Worm (Caenorhabditis elegans) whole organism, early embryonic: ENCODE measurements around the gene F46G11.6.

ENCODE experiments used
- B0310.2 ChIP-seq: sonication (generic microtip); optimal IDR thresholded peaks from 2 replicates; lab custom pipeline; 2016; ENCODE audit warnings: mild to moderate bottlenecking, missing genetic modification characterization, missing compliant biosample characterization
- F13C5.2 ChIP-seq: sonication (generic microtip); optimal IDR thresholded peaks from 2 replicates; lab custom pipeline; 2017; ENCODE audit warnings: mild to moderate bottlenecking, missing genetic modification characterization, inconsistent platforms, missing compliant biosample characterization
- aly-1 ChIP-seq: sonication (generic microtip); optimal IDR thresholded peaks from 2 replicates; lab custom pipeline; 2016; ENCODE audit warnings: missing genetic modification characterization, missing compliant biosample characterization
- ama-1 ChIP-seq: fragments of 150-350 bp; optimal IDR thresholded peaks from 2 replicates; lab custom pipeline; 2014
- ceh-13 ChIP-seq: fragments of 200-800 bp; sonication (Bioruptor generic); optimal IDR thresholded peaks from 2 replicates; lab custom pipeline; 2018; ENCODE audit warnings: mild to moderate bottlenecking, missing genetic modification characterization, missing compliant biosample characterization
- ceh-36 ChIP-seq: sonication (generic microtip); optimal IDR thresholded peaks from 2 replicates; lab custom pipeline; 2016; ENCODE audit warnings: missing genetic modification characterization, inconsistent platforms, missing compliant biosample characterization
- ets-7 ChIP-seq: sonication (generic microtip); optimal IDR thresholded peaks from 2 replicates; lab custom pipeline; 2016; ENCODE audit warnings: missing genotype, missing genetic modification characterization, missing compliant biosample characterization
- flt-1 ChIP-seq: fragments of 200-800 bp; sonication (Bioruptor generic); IDR thresholded peaks from 2 replicates; pipeline ENCODE4 v1.3.6; 2022; ENCODE audit warnings: missing genetic modification characterization, missing compliant biosample characterization
- hmbx-1 ChIP-seq: sonication (generic microtip); optimal IDR thresholded peaks from 2 replicates; lab custom pipeline; 2016; ENCODE audit warnings: mild to moderate bottlenecking, missing genetic modification characterization, missing compliant biosample characterization
- hmg-4 ChIP-seq: fragments of 200-800 bp; sonication (Bioruptor generic); optimal IDR thresholded peaks from 2 replicates; lab custom pipeline; 2018; ENCODE audit warnings: mild to moderate bottlenecking, missing genetic modification characterization, missing compliant biosample characterization
- hnd-1 ChIP-seq: sonication (generic microtip); optimal IDR thresholded peaks from 2 replicates; lab custom pipeline; 2016; ENCODE audit warnings: missing genetic modification characterization, missing compliant biosample characterization
- pes-1 ChIP-seq: fragments of 200-800 bp; sonication (Bioruptor generic); IDR thresholded peaks from 2 replicates; pipeline ENCODE4 v1.3.6; 2022; ENCODE audit warnings: missing genetic modification reagents, missing genetic modification characterization, missing compliant biosample characterization
- scrt-1 ChIP-seq: fragments of 200-800 bp; sonication (Bioruptor generic); IDR thresholded peaks from 2 replicates; pipeline ENCODE4 v1.3.6; 2022; ENCODE audit warnings: missing genetic modification characterization, missing compliant biosample characterization
- sea-1 ChIP-seq: fragments of 200-800 bp; sonication (Bioruptor generic); conservative IDR thresholded peaks from 2 replicates; pipeline ENCODE4 v1.3.6; 2022; ENCODE audit warnings: missing genetic modification characterization, missing compliant biosample characterization
- tbx-11 ChIP-seq: fragments of 200-800 bp; sonication (Bioruptor generic); IDR thresholded peaks from 2 replicates; pipeline ENCODE4 v1.3.6; 2022; ENCODE audit warnings: missing genetic modification characterization, missing compliant biosample characterization
- tbx-37 ChIP-seq: fragments of 200-800 bp; sonication (Bioruptor generic); conservative IDR thresholded peaks from 2 replicates; pipeline ENCODE4 v1.3.6; 2022; ENCODE audit warnings: missing genetic modification reagents, missing genetic modification characterization, missing compliant biosample characterization
- tra-4 ChIP-seq: sonication (generic microtip); optimal IDR thresholded peaks from 2 replicates; lab custom pipeline; 2017; ENCODE audit warnings: missing genetic modification characterization, missing compliant biosample characterization

F46G11.6 gene

DNA sequence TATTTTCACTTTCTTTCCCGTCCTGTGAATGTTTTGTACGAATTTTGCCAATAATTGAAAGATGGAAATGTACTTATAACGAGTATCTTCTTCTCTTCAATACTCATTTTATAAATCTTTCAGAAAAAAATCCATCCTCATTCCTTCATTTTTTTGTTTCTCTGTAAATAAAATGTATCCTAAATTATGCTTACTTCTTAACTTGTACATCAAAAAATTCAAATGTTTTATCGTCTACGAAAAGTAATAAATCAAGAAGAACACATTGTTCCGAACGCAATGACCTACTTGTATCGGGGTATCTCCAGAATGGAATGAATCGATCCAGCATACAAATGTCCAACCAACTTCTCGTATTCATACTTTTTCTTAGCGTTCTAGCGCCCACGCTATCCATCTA, at the start of gene F46G11.6:
Gene F46G11.6 (plus strand): TSS at position 301 of the 400 bp plus-strand sequence.
- no peak for TF ChIP-seq tra-4

DNA sequence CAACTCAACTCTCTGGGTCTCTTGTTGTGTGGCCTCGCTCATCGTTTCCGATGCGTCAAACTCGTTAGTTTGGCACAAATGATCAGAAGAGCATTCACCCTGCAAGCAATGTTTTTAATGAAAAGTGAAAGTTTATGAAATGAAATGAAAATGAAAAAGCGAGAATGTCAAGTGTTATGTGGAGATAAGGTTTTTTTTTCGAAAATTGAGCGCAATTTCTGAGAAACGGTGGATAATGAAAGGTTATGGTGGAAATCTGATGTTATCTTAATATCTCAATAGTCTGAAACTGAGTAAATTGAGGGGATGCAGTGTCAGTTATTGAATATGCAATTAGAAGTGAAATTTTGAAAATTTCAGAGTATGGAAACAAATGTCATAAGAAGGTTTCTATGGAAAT, 43.1 kb upstream of the F46G11.6 start, which contains the start of gene gnrr-4:
Gene gnrr-4 (minus strand): TSS at position 101 of the 400 bp plus-strand sequence.
- no peak for TF ChIP-seq tbx-37 (GFP tag; lab: Robert Waterston, UW)
- no peak for TF ChIP-seq hmg-4 (GFP tag; lab: Kevin White, UChicago)
- no peak for TF ChIP-seq hmbx-1 (tag; lab: Kevin White, UChicago)
- no peak for TF ChIP-seq scrt-1 (GFP tag; lab: Robert Waterston, UW)
- TF ChIP-seq ets-7 (tag; lab: Kevin White, UChicago): no peak

DNA sequence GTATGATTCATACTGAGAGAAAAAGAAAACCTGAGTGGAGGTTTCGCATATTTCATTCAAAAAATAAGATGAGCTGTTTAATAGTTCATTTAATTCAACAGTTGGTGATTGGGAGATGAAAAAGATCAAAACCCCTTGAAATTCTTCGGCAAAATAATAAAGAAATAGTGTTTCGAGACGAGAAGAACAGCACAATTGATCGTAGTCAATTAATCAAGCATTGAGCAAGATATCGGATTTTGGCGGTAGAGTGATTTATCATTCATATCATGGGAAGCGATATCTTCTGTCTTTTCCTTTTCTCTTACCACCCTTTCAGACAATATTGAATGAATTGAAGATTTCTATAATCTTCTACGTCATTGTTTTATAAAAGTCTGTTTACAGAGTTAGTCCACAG, 39.6 kb upstream of the F46G11.6 start:
- TF ChIP-seq ceh-36 (tag; lab: Kevin White, UChicago) (no peak), sea-1 (no peak)

DNA sequence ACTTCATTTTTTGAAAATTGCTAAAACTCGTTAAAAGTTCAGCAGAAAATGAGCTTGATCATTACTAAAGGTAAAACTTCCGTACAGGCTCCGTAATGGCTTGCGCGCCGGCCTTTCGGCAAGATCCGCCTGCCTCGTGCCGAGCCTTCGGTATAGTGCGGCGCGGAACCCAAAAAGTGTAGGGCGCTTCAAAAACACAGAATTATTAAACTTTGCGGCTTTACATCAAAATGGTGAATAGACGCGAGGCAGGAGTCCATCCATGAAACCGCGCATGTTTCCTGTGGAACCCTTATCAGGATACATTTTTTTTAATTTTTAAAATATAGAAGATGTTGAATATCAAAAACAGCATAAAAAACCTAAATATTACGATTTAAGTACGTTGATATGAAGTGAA, 33.2 kb upstream of the F46G11.6 start:
- no peak for TF ChIP-seq flt-1 (GFP tag; lab: Robert Waterston, UW)

DNA sequence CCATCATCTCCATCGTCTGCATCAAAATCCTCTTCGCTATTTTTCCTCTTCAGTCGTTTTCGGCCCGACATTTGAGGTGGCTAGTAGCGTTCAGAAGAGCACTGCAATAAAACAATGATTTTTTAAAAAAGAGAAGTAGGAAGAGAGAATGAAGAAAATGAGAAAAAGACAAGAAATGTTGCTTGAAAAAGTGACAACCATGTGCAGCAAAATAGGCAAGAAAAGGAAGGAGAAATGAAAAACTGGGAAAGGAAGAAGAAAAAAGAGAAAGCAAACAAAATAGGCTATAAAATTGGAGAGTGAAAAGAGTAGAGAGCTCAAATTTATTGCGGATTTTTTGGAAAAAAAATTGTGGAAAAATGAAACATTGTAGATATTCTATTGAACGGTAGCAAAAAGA, 23.0 kb upstream of the F46G11.6 start, which contains the start of gene tag-294:
Gene tag-294 (minus strand): TSS at position 101 of the 400 bp plus-strand sequence.
- TF ChIP-seq ceh-13 (GFP tag; lab: Kevin White, UChicago): no peak

DNA sequence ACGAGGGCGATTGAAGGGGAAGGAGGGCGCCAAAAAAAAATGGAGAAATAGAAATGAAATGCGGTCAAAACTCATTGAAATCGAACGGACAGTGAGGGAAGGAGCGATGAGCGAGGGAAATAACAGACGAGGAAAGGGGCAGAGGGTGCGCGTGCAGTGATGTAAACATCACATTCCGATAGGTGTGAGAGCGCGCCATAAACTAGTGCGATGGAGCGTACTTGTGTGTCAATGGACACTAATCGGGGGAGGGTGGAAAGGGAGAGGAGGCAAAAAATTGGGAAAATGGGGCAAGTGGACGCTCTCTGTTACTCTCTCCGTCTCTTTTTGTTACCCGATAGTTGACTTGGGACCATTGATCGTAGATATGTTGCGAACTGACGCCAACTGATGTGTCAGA, 22.4 kb upstream of the F46G11.6 start:
- TF ChIP-seq hmbx-1 (tag; lab: Kevin White, UChicago) (no peak), ama-1 (lab: Kevin White, UChicago) (no peak), B0310.2 (tag; lab: Kevin White, UChicago) (no peak), pes-1 (GFP tag; lab: Robert Waterston, UW) (no peak; the same call in 1 of the 2 replicates), ets-7 (tag; lab: Kevin White, UChicago) (no peak), scrt-1 (GFP tag; lab: Robert Waterston, UW) (no peak), tbx-11 (GFP tag; lab: Robert Waterston, UW) (no peak), tbx-37 (GFP tag; lab: Robert Waterston, UW) (no peak), hmg-4 (GFP tag; lab: Kevin White, UChicago) (peak; percentile 59), tra-4 (no peak), hnd-1 (no peak), F13C5.2 (tag; lab: Kevin White, UChicago) (peak; percentile 26), sea-1 (0 out of 2 replicates have a peak, but pooled peaks have one; percentile 55), ceh-36 (tag; lab: Kevin White, UChicago) (no peak), aly-1 (no peak), flt-1 (GFP tag; lab: Robert Waterston, UW) (0 out of 2 replicates have a peak, but pooled peaks have one; percentile 4), ceh-13 (GFP tag; lab: Kevin White, UChicago) (no peak)

DNA sequence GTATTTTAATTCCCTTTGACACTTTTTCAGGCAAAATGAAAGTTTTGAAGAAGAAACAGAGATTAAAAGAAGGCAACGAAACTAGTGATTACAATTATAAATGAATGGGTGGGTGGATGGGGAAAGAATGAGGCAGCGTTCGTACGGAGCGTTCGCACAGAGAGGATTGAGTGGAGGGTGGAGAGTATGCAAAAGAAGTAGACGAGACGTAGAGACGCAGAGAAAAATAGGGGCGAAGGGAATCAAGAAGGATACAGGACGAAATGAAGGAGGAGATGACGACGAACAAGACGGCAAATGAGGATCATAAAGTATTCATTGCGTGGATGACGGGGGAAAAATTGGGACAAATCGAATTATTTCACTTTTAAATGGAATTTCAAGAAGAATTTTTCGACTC, 21.6 kb upstream of the F46G11.6 start:
- TF ChIP-seq ama-1 (lab: Kevin White, UChicago) (no peak), hmg-4 (GFP tag; lab: Kevin White, UChicago) (peak; percentile 70), tbx-11 (GFP tag; lab: Robert Waterston, UW) (no peak), pes-1 (GFP tag; lab: Robert Waterston, UW) (peak; percentile 24; the same call in 1 of the 2 replicates), aly-1 (peak; percentile 50), hnd-1 (no peak)

DNA sequence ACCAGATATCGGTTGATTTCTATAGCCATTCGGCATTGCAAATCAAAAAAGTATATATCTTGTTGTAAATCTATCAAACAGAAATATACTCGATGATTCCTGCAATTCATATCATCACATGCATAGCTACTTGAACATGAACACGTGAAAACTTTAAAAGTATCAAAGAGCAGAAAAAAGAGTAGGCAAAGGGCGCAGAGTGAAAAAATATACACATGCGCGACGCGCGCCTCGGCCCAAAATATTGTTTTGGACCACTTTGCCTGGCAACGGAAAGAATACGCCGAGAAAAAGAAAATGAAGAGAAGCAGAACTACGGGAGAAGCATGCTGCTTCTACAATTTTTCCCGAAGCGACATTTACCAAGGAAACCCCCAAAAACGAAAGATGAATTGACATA, 15.6 kb upstream of the F46G11.6 start, which contains the start of gene C54H2.4:
Gene C54H2.4 (minus strand): TSS at position 101 of the 400 bp plus-strand sequence.
- no peak for TF ChIP-seq F13C5.2 (tag; lab: Kevin White, UChicago)
- TF ChIP-seq scrt-1 (GFP tag; lab: Robert Waterston, UW): no peak
- no peak for TF ChIP-seq aly-1
- no peak for TF ChIP-seq tra-4
- no peak for TF ChIP-seq tbx-37 (GFP tag; lab: Robert Waterston, UW)
- TF ChIP-seq sea-1: no peak
- no peak for TF ChIP-seq ets-7 (tag; lab: Kevin White, UChicago)
- no peak for TF ChIP-seq hmg-4 (GFP tag; lab: Kevin White, UChicago)
- no peak for TF ChIP-seq ama-1 (lab: Kevin White, UChicago)
- no peak for TF ChIP-seq pes-1 (GFP tag; lab: Robert Waterston, UW)
- TF ChIP-seq tbx-11 (GFP tag; lab: Robert Waterston, UW): no peak
- no peak for TF ChIP-seq hmbx-1 (tag; lab: Kevin White, UChicago)
- TF ChIP-seq flt-1 (GFP tag; lab: Robert Waterston, UW): no peak
- no peak for TF ChIP-seq hnd-1
- TF ChIP-seq ceh-13 (GFP tag; lab: Kevin White, UChicago): no peak
- TF ChIP-seq ceh-36 (tag; lab: Kevin White, UChicago): no peak
- no peak for TF ChIP-seq B0310.2 (tag; lab: Kevin White, UChicago)

DNA sequence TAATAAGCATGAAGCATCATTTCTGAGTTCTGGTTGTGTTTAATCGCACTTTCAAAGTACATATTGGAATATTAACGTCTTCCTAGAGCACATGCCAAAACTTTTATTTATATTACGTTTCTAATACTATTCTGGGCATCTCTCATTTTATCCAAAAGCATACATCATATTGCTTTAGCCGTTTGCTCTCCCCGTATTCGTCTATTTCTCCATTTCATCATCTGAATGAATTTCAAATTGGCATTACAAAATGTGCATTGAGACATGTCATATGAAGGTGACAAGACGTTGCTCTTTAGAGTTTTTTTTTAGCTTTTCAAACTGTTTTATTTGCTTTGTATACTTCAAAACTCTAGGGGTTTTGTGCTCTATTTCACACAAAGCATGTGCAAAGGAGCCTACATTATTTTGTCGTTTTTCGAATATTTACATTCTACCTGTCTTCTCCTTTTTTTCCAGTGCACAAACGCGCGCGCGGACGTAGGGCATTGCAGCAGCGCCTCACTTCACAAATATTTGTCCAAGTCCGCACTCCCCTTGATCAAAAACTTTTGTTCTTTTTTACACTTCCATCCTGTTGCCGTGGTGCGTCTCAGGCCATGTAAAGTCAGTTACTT, 13.6 kb upstream of the F46G11.6 start:
- TF ChIP-seq B0310.2 (tag; lab: Kevin White, UChicago) (no peak), tra-4 (no peak), hmbx-1 (tag; lab: Kevin White, UChicago) (no peak), F13C5.2 (tag; lab: Kevin White, UChicago) (no peak)
